Fruit fly (Drosophila melanogaster) S2 (cell line): ENCODE results near the gene CG7634.

ENCODE experiments used
- CG8478 ChIP-seq: fragments of >200 bp; optimal IDR thresholded peaks from 2 replicates; lab custom pipeline; 2018
- CTCF ChIP-seq, 2 experiments: fragments of >200 bp; optimal IDR thresholded peaks; 2 replicates each; lab custom pipeline; 2018

DNA sequence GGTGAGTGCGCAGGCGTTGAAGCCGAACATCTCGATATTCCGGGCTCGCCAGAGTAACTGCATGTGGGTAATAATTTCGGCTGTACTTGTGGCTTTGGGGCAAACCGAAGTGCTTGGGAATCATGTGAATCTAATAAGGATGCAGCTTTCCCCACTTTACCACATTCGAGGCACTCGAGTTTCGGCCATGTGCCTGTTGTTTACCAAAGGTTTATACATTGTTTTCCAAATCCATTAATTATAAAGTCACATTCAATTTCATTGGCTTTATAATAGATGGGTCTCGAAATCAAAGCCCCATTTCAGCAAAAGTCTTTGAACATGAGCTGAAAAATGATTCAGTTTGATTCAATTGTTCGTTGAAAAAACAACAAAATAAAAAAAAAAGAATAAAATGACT, at the start of gene CG7634:
- no peak for TF ChIP-seq CTCF (optimal IDR thresholded peaks at IDR 0.05; lab: Kevin White, UChicago)
- no peak for TF ChIP-seq CG8478
